Fruit fly (Drosophila melanogaster): ENCODE measurements around the gene Ccdc39.
A peak's percentile ranks its signal among the peaks of the same experiment; 100 is the strongest.

Ccdc39 gene

DNA sequence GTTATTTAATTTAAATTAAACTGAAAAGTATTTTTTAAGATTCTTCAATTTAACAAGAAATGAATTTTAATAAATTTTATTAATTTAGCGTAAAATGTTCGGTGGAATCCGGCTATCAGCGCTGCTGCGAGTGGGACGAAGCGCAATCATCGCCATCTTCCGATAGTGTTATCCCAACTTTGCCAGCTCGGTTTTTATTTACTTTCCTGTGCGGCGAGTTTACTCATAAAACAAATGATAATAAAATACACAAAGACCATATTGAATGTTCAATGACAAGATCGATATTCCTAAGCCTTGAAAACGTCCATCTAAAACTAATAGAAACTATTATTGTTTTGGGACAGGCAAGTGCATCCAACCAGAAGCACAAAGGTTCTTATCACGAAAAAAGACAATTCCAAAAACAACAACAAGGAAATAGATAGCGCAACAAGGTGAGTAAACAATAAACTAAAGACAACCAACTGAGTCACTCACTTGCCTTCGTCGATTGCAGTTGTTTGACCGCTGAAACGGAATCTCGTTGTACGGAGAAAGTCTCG lies 28.7 kb upstream of the Ccdc39 start (continued):
- TF ChIP-seq oc (tag; optimal IDR thresholded peaks at IDR 0.05) (peak; percentile 66), hkb (optimal IDR thresholded peaks at IDR 0.05) (no peak), hkb (GFP tag; IDR thresholded peaks at IDR 0.05) (peak; percentile 33; the same call in 1 of the 2 replicates), CG2712 (tag; optimal IDR thresholded peaks at IDR 0.05) (peak; percentile 71), cato (GFP tag; optimal IDR thresholded peaks at IDR 0.05; ENCODE audit: borderline replicate concordance) (peak; percentile 1), Side (GFP tag; optimal IDR thresholded peaks at IDR 0.05) (peak; percentile 52), CG2875 (GFP tag; optimal IDR thresholded peaks at IDR 0.05) (peak; percentile 80), C15 (GFP tag; IDR thresholded peaks at IDR 0.05) (no peak), CG32532 (GFP tag; IDR thresholded peaks at IDR 0.05) (peak; percentile 67), CG10267 (tag; optimal IDR thresholded peaks at IDR 0.05) (peak; percentile 48), CG1233 (GFP tag; optimal IDR thresholded peaks at IDR 0.05) (peak; percentile 80), Sox102F (GFP tag; optimal IDR thresholded peaks at IDR 0.05) (no peak), CG17829 (tag; optimal IDR thresholded peaks at IDR 0.05) (peak; percentile 41), CG6683 (GFP tag; optimal IDR thresholded peaks at IDR 0.05) (peak; percentile 18), Neu2 (GFP tag; optimal IDR thresholded peaks at IDR 0.05; ENCODE audit: borderline replicate concordance) (no peak), CG31365 (tag; optimal IDR thresholded peaks at IDR 0.05) (peak; percentile 50), Drgx (GFP tag; IDR thresholded peaks at IDR 0.05) (0 out of 2 replicates have a peak, but pooled peaks have one; percentile 5), Xbp1 (GFP tag; optimal IDR thresholded peaks at IDR 0.05) (peak; percentile 1), CG6689 (GFP tag; IDR thresholded peaks at IDR 0.05) (peak; percentile 64), ara (GFP tag; IDR thresholded peaks at IDR 0.05) (no peak), fd96Cb (tag; optimal IDR thresholded peaks at IDR 0.05) (peak; percentile 33), esg (GFP tag; conservative IDR thresholded peaks at IDR 0.05) (no peak), Usf (GFP tag; optimal IDR thresholded peaks at IDR 0.05) (peak; percentile 8), CG9797 (GFP tag; optimal IDR thresholded peaks at IDR 0.05) (peak; percentile 35), tna (GFP tag; IDR thresholded peaks at IDR 0.05; ENCODE audit: partially characterized antibody) (0 out of 2 replicates have a peak, but pooled peaks have one; percentile 20), CG11456 (GFP tag; IDR thresholded peaks at IDR 0.05) (peak; percentile 82), lab (GFP tag; optimal IDR thresholded peaks at IDR 0.05) (peak; percentile 73), CG11560 (tag; IDR thresholded peaks at IDR 0.05) (no peak), CG6813 (GFP tag; optimal IDR thresholded peaks at IDR 0.05) (peak; percentile 87), CG10959 (GFP tag; IDR thresholded peaks at IDR 0.05) (peak; percentile 58; the same call in 1 of the 2 replicates), wor (GFP tag; IDR thresholded peaks at IDR 0.05) (no peak), CG18619 (GFP tag; optimal IDR thresholded peaks at IDR 0.05) (peak; percentile 60), Ssrp (tag; optimal IDR thresholded peaks at IDR 0.05) (peak; percentile 22), CG11398 (GFP tag; optimal IDR thresholded peaks at IDR 0.05) (peak; percentile 1), otp (GFP tag; IDR thresholded peaks at IDR 0.05) (peak; percentile 54; the same call in 2 of the 3 replicates), inv (GFP tag; IDR thresholded peaks at IDR 0.05; ENCODE audit: partially characterized antibody) (peak; percentile 68), dmrt11E (tag; optimal IDR thresholded peaks at IDR 0.05) (peak; percentile 76), odd (GFP tag; optimal IDR thresholded peaks at IDR 0.05) (peak; percentile 81), Ptx1 (GFP tag; IDR thresholded peaks at IDR 0.05) (peak; percentile 71), salm (tag; optimal IDR thresholded peaks at IDR 0.05) (peak; percentile 68), tup (GFP tag; optimal IDR thresholded peaks at IDR 0.05) (no peak), CG2202 (tag; optimal IDR thresholded peaks at IDR 0.05) (peak; percentile 86), Ada2b (GFP tag; IDR thresholded peaks at IDR 0.05) (peak; percentile 22; the same call in 1 of the 2 replicates), Dll (GFP tag; IDR thresholded peaks at IDR 0.05; ENCODE audit: partially characterized antibody) (peak; percentile 69), Trl (optimal IDR thresholded peaks at IDR 0.05) (no peak), Trl (GFP tag; optimal IDR thresholded peaks at IDR 0.05) (peak; percentile 37), CG18262 (tag; optimal IDR thresholded peaks at IDR 0.05) (peak; percentile 68), ERR (GFP tag; optimal IDR thresholded peaks at IDR 0.05) (peak; percentile 36), vnd (GFP tag; IDR thresholded peaks at IDR 0.05; ENCODE audit: partially characterized antibody) (peak; percentile 46; the same call in 2 of the 3 replicates), Hey (tag; optimal IDR thresholded peaks at IDR 0.05) (no peak)
